Worm (Caenorhabditis elegans): ENCODE data around the gene fbxa-147.

Gene fbxa-147

ce11 chrV:14728754-14729153 is 12.5 kb downstream of the fbxa-147 start, which contains the start of gene Y50E8A.2:
TSS of gene Y50E8A.2 (minus strand) at chrV:14728854.
- TF ChIP-seq efl-1 (optimal IDR thresholded peaks at IDR 0.05) (no peak), efl-1 (GFP tag; optimal IDR thresholded peaks at IDR 0.05 in 1 of 2) (peak in 1 of 2 experiments; percentile 35), nhr-71 (tag; optimal IDR thresholded peaks at IDR 0.05) (no peak)

DNA sequence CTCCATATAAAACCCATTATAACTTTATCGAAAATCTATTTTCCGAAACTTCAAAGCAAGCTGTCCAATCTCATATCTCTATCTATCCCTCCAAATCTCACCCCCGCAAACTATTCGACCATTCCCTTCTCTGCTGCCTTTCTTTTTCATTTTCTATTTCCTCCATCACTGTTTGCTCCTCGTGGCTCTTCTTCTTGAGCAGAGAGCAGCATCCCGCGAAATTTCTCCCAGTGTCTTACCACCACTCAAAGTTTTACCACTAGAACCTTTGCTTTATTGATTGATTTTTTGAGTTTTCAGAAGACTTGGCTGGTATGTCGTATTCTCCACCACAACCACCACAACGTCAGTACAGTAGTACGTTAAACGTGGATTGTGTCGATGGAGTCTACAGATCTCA is 13.0 kb downstream of the fbxa-147 start, which contains the start of gene oig-3:
Gene oig-3, plus strand, starts transcription at position 301 of the 400 bp plus-strand sequence.
- TF ChIP-seq irx-1 (tag; optimal IDR thresholded peaks at IDR 0.05) (no peak), ama-1 (optimal IDR thresholded peaks at IDR 0.05) (no peak), pax-3 (tag; optimal IDR thresholded peaks at IDR 0.05) (no peak)

DNA sequence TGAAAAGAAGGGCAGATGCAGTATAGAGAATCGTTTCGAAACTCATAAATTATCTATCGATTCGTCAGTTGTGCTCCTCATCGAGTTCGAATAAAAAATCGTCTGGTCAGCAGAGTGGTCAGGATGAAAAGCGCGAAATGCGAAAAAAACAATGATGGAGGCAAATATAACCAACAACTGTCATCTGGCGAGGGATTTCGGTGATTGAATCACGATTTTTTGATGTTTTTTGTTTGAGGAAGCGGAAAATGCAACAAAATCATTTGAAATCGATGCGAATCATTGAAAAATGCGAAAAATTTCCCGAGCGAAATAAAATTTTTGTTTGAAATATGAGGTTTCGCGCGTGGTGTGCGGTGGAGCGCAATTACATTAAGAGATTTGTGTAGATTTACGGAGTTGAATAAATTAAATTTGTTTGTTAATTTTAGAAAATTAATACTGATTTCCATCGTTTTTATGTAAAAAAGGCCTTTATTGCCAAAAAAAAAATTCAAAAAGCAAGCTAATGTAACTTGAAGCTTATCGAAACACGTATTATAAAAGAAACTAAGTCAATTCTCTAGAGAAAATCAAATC is 18.0 kb downstream of the fbxa-147 start, which contains the start of gene unc-61:
Gene unc-61, minus strand, starts transcription at position 51 of the 579 bp plus-strand sequence.
- TF ChIP-seq nhr-12 (tag; optimal IDR thresholded peaks at IDR 0.05) (no peak), fkh-8 (tag; optimal IDR thresholded peaks at IDR 0.05) (no peak), lin-14 (GFP tag; optimal IDR thresholded peaks at IDR 0.05) (peak; percentile 46), nhr-71 (tag; optimal IDR thresholded peaks at IDR 0.05) (no peak), nhr-90 (tag; optimal IDR thresholded peaks at IDR 0.05; ENCODE audit: poor library complexity) (no peak), lin-35 (GFP tag; optimal IDR thresholded peaks at IDR 0.05) (peak; percentile 84 to 93), jun-1 (tag; optimal IDR thresholded peaks at IDR 0.05) (no peak), isw-1 (GFP tag; IDR thresholded peaks at IDR 0.05) (0 out of 2 replicates have a peak, but pooled peaks have one; percentile 7), nhr-20 (tag; optimal IDR thresholded peaks at IDR 0.05) (peak; percentile 21), grh-1 (GFP tag; IDR thresholded peaks at IDR 0.05) (no peak), efl-3 (GFP tag; optimal IDR thresholded peaks at IDR 0.05) (no peak), ces-1 (GFP tag; optimal IDR thresholded peaks at IDR 0.05) (no peak), blmp-1 (tag; optimal IDR thresholded peaks at IDR 0.05) (peak; percentile 5), rnt-1 (tag; optimal IDR thresholded peaks at IDR 0.05) (peak; percentile 28), hlh-17 (GFP tag; optimal IDR thresholded peaks at IDR 0.05; ENCODE audit: borderline replicate concordance) (no peak), ztf-11 (tag; optimal IDR thresholded peaks at IDR 0.05) (no peak), lin-13 (GFP tag; optimal IDR thresholded peaks at IDR 0.05) (no peak), mab-9 (GFP tag; IDR thresholded peaks at IDR 0.05) (no peak), hpl-2 (GFP tag; optimal IDR thresholded peaks at IDR 0.05) (no peak), dpl-1 (GFP tag; optimal IDR thresholded peaks at IDR 0.05) (peak; percentile 83 to 91 (median 87)), xbp-1 (tag; optimal IDR thresholded peaks at IDR 0.05) (peak; percentile 31), nhr-84 (tag; optimal IDR thresholded peaks at IDR 0.05) (no peak), elt-3 (tag; optimal IDR thresholded peaks at IDR 0.05) (peak in 1 of 6 experiments; percentile 9), nhr-11 (tag; optimal IDR thresholded peaks at IDR 0.05) (no peak), unc-98 (GFP tag; IDR thresholded peaks at IDR 0.05) (no peak), lin-39 (tag; optimal IDR thresholded peaks at IDR 0.05) (no peak), mdl-1 (tag; optimal IDR thresholded peaks at IDR 0.05) (no peak), snu-23 (GFP tag; optimal IDR thresholded peaks at IDR 0.05) (peak; percentile 38), unc-30 (tag; optimal IDR thresholded peaks at IDR 0.05) (no peak), nhr-85 (tag) (no peak), ceh-82 (tag; optimal IDR thresholded peaks at IDR 0.05) (peak in 1 of 3 experiments; percentile 49), swsn-7 (tag; optimal IDR thresholded peaks at IDR 0.05) (peak; percentile 12), hlh-4 (tag; optimal IDR thresholded peaks at IDR 0.05) (no peak), fkh-10 (GFP tag; optimal IDR thresholded peaks at IDR 0.05) (no peak), vab-15 (tag; optimal IDR thresholded peaks at IDR 0.05) (no peak), egl-13 (tag; optimal IDR thresholded peaks at IDR 0.05) (no peak), mep-1 (tag; optimal IDR thresholded peaks at IDR 0.05) (peak; percentile 15), snpc-4 (tag; optimal IDR thresholded peaks at IDR 0.05) (no peak), ztf-4 (tag; optimal IDR thresholded peaks at IDR 0.05) (no peak), tlp-1 (tag; optimal IDR thresholded peaks at IDR 0.05) (no peak), F16B12.6 (tag; optimal IDR thresholded peaks at IDR 0.05) (peak; percentile 35), C34B4.2 (tag; optimal IDR thresholded peaks at IDR 0.05) (no peak), efl-1 (optimal IDR thresholded peaks at IDR 0.05) (peak; percentile 91 to 96), efl-1 (GFP tag; optimal IDR thresholded peaks at IDR 0.05 in 1 of 2) (peak; percentile 89 to 99), mef-2 (tag; optimal IDR thresholded peaks at IDR 0.05) (no peak)
